In the genomic region with DNA sequence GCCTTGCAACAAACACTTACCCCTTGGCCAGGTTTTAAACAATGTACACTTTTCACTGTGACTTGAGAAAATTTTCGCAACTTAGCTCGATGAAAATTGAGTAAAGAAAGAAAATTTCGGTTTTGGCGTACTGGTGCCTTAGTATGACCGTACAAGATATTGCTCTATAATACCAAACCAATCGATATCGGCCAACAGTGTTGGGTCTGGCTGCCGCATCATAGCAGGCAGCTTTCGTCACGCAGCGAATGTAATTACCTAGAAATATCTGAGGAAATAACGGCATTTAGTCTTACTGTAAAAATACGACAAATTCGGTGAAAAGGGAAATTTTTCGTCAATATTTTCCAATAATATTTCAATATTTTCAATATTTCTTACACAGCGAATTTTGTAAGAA, we compare ENCODE assay signal across 1 fruit fly cellular context.
TF ChIP-seq lines count a peak whose summit lies in the region.

A gene (minus strand): TSS at position 174 of the 400 bp plus-strand sequence.

TF ChIP-seq in whole organism, embryonic, 481 proteins besides CTCF, POLR2A, EP300 and RAD21 (continued from another document):
- TF ChIP-seq NC2α (GFP tag; optimal IDR thresholded peaks at IDR 0.05; lab: Kevin White, UChicago) (no peak), bsh (GFP tag; optimal IDR thresholded peaks at IDR 0.05; lab: Kevin White, UChicago) (no peak), CG18619 (GFP tag; optimal IDR thresholded peaks at IDR 0.05; lab: Kevin White, UChicago) (no peak), CG12942 (GFP tag; optimal IDR thresholded peaks at IDR 0.05; lab: Kevin White, UChicago) (no peak), CG5180 (GFP tag; optimal IDR thresholded peaks at IDR 0.05; lab: Kevin White, UChicago) (no peak), tap (tag; optimal IDR thresholded peaks at IDR 0.05; lab: Kevin White, UChicago) (no peak), ap (GFP tag; IDR thresholded peaks at IDR 0.05; lab: Robert Waterston, UW) (no peak), chif (GFP tag; optimal IDR thresholded peaks at IDR 0.05; lab: Kevin White, UChicago) (peak in 1 of 2 experiments; percentile 48), Ets65A (GFP tag; lab: Kevin White, UChicago) (peak; percentile 60), CG7786 (GFP tag; optimal IDR thresholded peaks at IDR 0.05; lab: Kevin White, UChicago) (no peak), CG8281 (tag; optimal IDR thresholded peaks at IDR 0.05; lab: Kevin White, UChicago) (no peak), Dip3 (GFP tag; optimal IDR thresholded peaks at IDR 0.05; lab: Kevin White, UChicago) (no peak), CG17612 (GFP tag; IDR thresholded peaks at IDR 0.05; lab: Robert Waterston, UW) (no peak), CG15601 (tag; optimal IDR thresholded peaks at IDR 0.05; lab: Kevin White, UChicago) (no peak), tx (GFP tag; optimal IDR thresholded peaks at IDR 0.05; lab: Kevin White, UChicago) (no peak), sqz (GFP tag; optimal IDR thresholded peaks at IDR 0.05; lab: Kevin White, UChicago) (no peak), al (GFP tag; IDR thresholded peaks at IDR 0.05; lab: Robert Waterston, UW) (no peak), Gug (GFP tag; IDR thresholded peaks at IDR 0.05; lab: Robert Waterston, UW) (no peak), CG6272 (GFP tag; IDR thresholded peaks at IDR 0.05; lab: Robert Waterston, UW) (no peak), peb (GFP tag; IDR thresholded peaks at IDR 0.05; lab: Robert Waterston, UW) (no peak), CG14710 (tag; optimal IDR thresholded peaks at IDR 0.05; lab: Kevin White, UChicago) (peak; percentile 69), Vsx1 (GFP tag; optimal IDR thresholded peaks at IDR 0.05; lab: Kevin White, UChicago) (peak; percentile 69), CG12391 (tag; optimal IDR thresholded peaks at IDR 0.05; lab: Kevin White, UChicago) (peak; percentile 30), CG4730 (GFP tag; IDR thresholded peaks at IDR 0.05; lab: Robert Waterston, UW) (no peak), CG5953 (GFP tag; IDR thresholded peaks at IDR 0.05; lab: Robert Waterston, UW) (no peak), crc (GFP tag; optimal IDR thresholded peaks at IDR 0.05; lab: Kevin White, UChicago) (no peak), CG1792 (GFP tag; optimal IDR thresholded peaks at IDR 0.05; lab: Kevin White, UChicago) (no peak), pita (GFP tag; optimal IDR thresholded peaks at IDR 0.05; lab: Kevin White, UChicago) (no peak), Opbp (GFP tag; IDR thresholded peaks at IDR 0.05; lab: Robert Waterston, UW; ENCODE audit: partially characterized antibody) (peak; percentile 62; the same call in 2 of the 3 replicates), BEAF-32 (GFP tag; optimal IDR thresholded peaks at IDR 0.05; lab: Kevin White, UChicago) (peak; percentile 64), NK7.1 (GFP tag; optimal IDR thresholded peaks at IDR 0.05; lab: Kevin White, UChicago) (no peak), kni (GFP tag; optimal IDR thresholded peaks at IDR 0.05; lab: Kevin White, UChicago) (no peak), ci (GFP tag; IDR thresholded peaks at IDR 0.05; lab: Robert Waterston, UW) (0 out of 3 replicates have a peak, but pooled peaks have one; percentile 32), Hey (tag; optimal IDR thresholded peaks at IDR 0.05; lab: Kevin White, UChicago) (no peak), CG11695 (GFP tag; IDR thresholded peaks at IDR 0.05; lab: Robert Waterston, UW) (no peak), CG1832 (GFP tag; optimal IDR thresholded peaks at IDR 0.05; lab: Kevin White, UChicago) (no peak), tin (GFP tag; optimal IDR thresholded peaks at IDR 0.05; lab: Kevin White, UChicago) (peak; percentile 20), bab2 (GFP tag; optimal IDR thresholded peaks at IDR 0.05; lab: Kevin White, UChicago) (no peak), CG12659 (GFP tag; optimal IDR thresholded peaks at IDR 0.05; lab: Kevin White, UChicago) (peak; percentile 69), dpn (GFP tag; optimal IDR thresholded peaks at IDR 0.05; lab: Kevin White, UChicago) (peak in 1 of 2 experiments; percentile 42), HLHmδ (GFP tag; optimal IDR thresholded peaks at IDR 0.05; lab: Kevin White, UChicago) (no peak), CG11504 (tag; optimal IDR thresholded peaks at IDR 0.05; lab: Kevin White, UChicago) (no peak), CG6689 (GFP tag; IDR thresholded peaks at IDR 0.05; lab: Robert Waterston, UW) (no peak), Lhr (GFP tag; optimal IDR thresholded peaks at IDR 0.05; lab: Kevin White, UChicago) (peak; percentile 60), z (GFP tag; IDR thresholded peaks at IDR 0.05; lab: Robert Waterston, UW) (no peak), CG17385 (GFP tag; optimal IDR thresholded peaks at IDR 0.05; lab: Kevin White, UChicago) (peak; percentile 3), rib (GFP tag; IDR thresholded peaks at IDR 0.05; lab: Robert Waterston, UW) (no peak; the same call in 1 of the 2 replicates), Bteb2 (GFP tag; optimal IDR thresholded peaks at IDR 0.05; lab: Kevin White, UChicago) (no peak), CG17186 (GFP tag; optimal IDR thresholded peaks at IDR 0.05; lab: Kevin White, UChicago) (peak; percentile 52), Xbp1 (GFP tag; optimal IDR thresholded peaks at IDR 0.05; lab: Kevin White, UChicago) (peak; percentile 13), cad (GFP tag; optimal IDR thresholded peaks at IDR 0.05; lab: Kevin White, UChicago) (no peak), CG7271 (tag; optimal IDR thresholded peaks at IDR 0.05; lab: Kevin White, UChicago) (no peak), esg (GFP tag; conservative IDR thresholded peaks at IDR 0.05; lab: Robert Waterston, UW) (no peak), Mrtf (GFP tag; IDR thresholded peaks at IDR 0.05; lab: Robert Waterston, UW) (no peak), CG1529 (GFP tag; optimal IDR thresholded peaks at IDR 0.05; lab: Kevin White, UChicago) (no peak), CG1603 (tag; optimal IDR thresholded peaks at IDR 0.05; lab: Kevin White, UChicago) (peak; percentile 78), dysf (GFP tag; IDR thresholded peaks at IDR 0.05; lab: Robert Waterston, UW) (no peak), Deaf1 (tag; optimal IDR thresholded peaks at IDR 0.05; lab: Kevin White, UChicago) (no peak), E2f2 (GFP tag; IDR thresholded peaks at IDR 0.05; lab: Robert Waterston, UW) (peak; percentile 58), CG33213 (GFP tag; optimal IDR thresholded peaks at IDR 0.05; lab: Kevin White, UChicago) (peak; percentile 74), Poxn (GFP tag; IDR thresholded peaks at IDR 0.05; lab: Robert Waterston, UW) (no peak), Ptx1 (GFP tag; IDR thresholded peaks at IDR 0.05; lab: Robert Waterston, UW) (no peak), HHEX (GFP tag; optimal IDR thresholded peaks at IDR 0.05; lab: Kevin White, UChicago) (no peak), CG15011 (GFP tag; optimal IDR thresholded peaks at IDR 0.05; lab: Kevin White, UChicago) (no peak), Six4 (GFP tag; optimal IDR thresholded peaks at IDR 0.05; lab: Kevin White, UChicago) (no peak), CG7987 (GFP tag; optimal IDR thresholded peaks at IDR 0.05; lab: Kevin White, UChicago) (peak; percentile 2), CG34422 (GFP tag; IDR thresholded peaks at IDR 0.05; lab: Robert Waterston, UW) (0 out of 3 replicates have a peak, but pooled peaks have one; percentile 6), Drgx (GFP tag; IDR thresholded peaks at IDR 0.05; lab: Robert Waterston, UW) (no peak), nmo (GFP tag; optimal IDR thresholded peaks at IDR 0.05; lab: Kevin White, UChicago) (peak; percentile 36), CG15514 (GFP tag; optimal IDR thresholded peaks at IDR 0.05; lab: Kevin White, UChicago) (peak; percentile 57), fru (optimal IDR thresholded peaks at IDR 0.05; lab: Kevin White, UChicago) (no peak), CG7839 (tag; optimal IDR thresholded peaks at IDR 0.05; lab: Kevin White, UChicago) (no peak), Hand (GFP tag; optimal IDR thresholded peaks at IDR 0.05; lab: Kevin White, UChicago) (no peak), phol (tag; optimal IDR thresholded peaks at IDR 0.05; lab: Kevin White, UChicago) (peak; percentile 37), ato (GFP tag; IDR thresholded peaks at IDR 0.05; lab: Robert Waterston, UW; ENCODE audit: partially characterized antibody) (0 out of 2 replicates have a peak, but pooled peaks have one; percentile 38)
